Worm (Caenorhabditis elegans) whole organism, late embryonic: ENCODE measurements around the gene F22H10.1.

ENCODE experiments used
- C08G9.2 ChIP-seq: sonication (generic microtip); optimal IDR thresholded peaks from 2 replicates; lab custom pipeline; 2016; ENCODE audit warnings: mild to moderate bottlenecking, missing genetic modification characterization, moderate library complexity, missing compliant biosample characterization
- C38D4.7 ChIP-seq: fragments of 200-800 bp; sonication (Bioruptor generic); optimal IDR thresholded peaks from 2 replicates; lab custom pipeline; 2018; ENCODE audit warnings: mild to moderate bottlenecking, missing genetic modification characterization, moderate library complexity, missing compliant biosample characterization
- F13H6.1 ChIP-seq: sonication (generic microtip); optimal IDR thresholded peaks from 2 replicates; lab custom pipeline; 2016; ENCODE audit warnings: missing genetic modification characterization, missing compliant biosample characterization
- K09A11.1 ChIP-seq: sonication (generic microtip); optimal IDR thresholded peaks from 2 replicates; lab custom pipeline; 2017; ENCODE audit warnings: antibody characterized with exemption, mild to moderate bottlenecking, missing genetic modification characterization, missing compliant biosample characterization; ENCODE audit not compliant: insufficient read depth
- T23F11.4 ChIP-seq: fragments of 200-800 bp; sonication (Bioruptor generic); optimal IDR thresholded peaks from 2 replicates; lab custom pipeline; 2018; ENCODE audit warnings: mild to moderate bottlenecking, missing genetic modification characterization, missing compliant biosample characterization
- Y22D7AL.16 ChIP-seq: sonication (generic microtip); optimal IDR thresholded peaks from 2 replicates; lab custom pipeline; 2016; ENCODE audit warnings: missing genetic modification characterization, missing compliant biosample characterization
- ceh-18 ChIP-seq: sonication (generic microtip); optimal IDR thresholded peaks from 2 replicates; lab custom pipeline; 2016; ENCODE audit warnings: missing genetic modification characterization, missing compliant biosample characterization
- ceh-2 ChIP-seq: sonication (generic microtip); optimal IDR thresholded peaks from 2 replicates; lab custom pipeline; 2016; ENCODE audit warnings: missing genotype, missing genetic modification characterization, missing compliant biosample characterization
- ceh-22 ChIP-seq: sonication (generic microtip); optimal IDR thresholded peaks from 2 replicates; lab custom pipeline; 2017; ENCODE audit warnings: missing biosample characterization, missing genetic modification characterization
- ceh-24 ChIP-seq: sonication (generic microtip); optimal IDR thresholded peaks from 2 replicates; lab custom pipeline; 2016; ENCODE audit warnings: mild to moderate bottlenecking, missing genetic modification characterization, missing compliant biosample characterization
- ceh-30 ChIP-seq: fragments of 150-350 bp; optimal IDR thresholded peaks from 2 replicates; lab custom pipeline; 2014; ENCODE audit warnings: missing biosample characterization, missing genetic modification characterization
- ceh-48 ChIP-seq: sonication (generic microtip); optimal IDR thresholded peaks from 2 replicates; lab custom pipeline; 2016; ENCODE audit warnings: missing genetic modification characterization, inconsistent platforms, missing compliant biosample characterization
- ceh-6 ChIP-seq: fragments of 200-800 bp; sonication (Bioruptor generic); optimal IDR thresholded peaks from 2 replicates; lab custom pipeline; 2018; ENCODE audit warnings: mild to moderate bottlenecking, missing genetic modification characterization, missing compliant biosample characterization
- ceh-9 ChIP-seq: sonication (generic microtip); optimal IDR thresholded peaks from 2 replicates; lab custom pipeline; 2016; ENCODE audit warnings: mild to moderate bottlenecking, missing genetic modification characterization, inconsistent platforms, missing compliant biosample characterization
- che-1 ChIP-seq: sonication (generic microtip); optimal IDR thresholded peaks from 2 replicates; lab custom pipeline; 2016; ENCODE audit warnings: mild to moderate bottlenecking, missing genetic modification characterization, missing compliant biosample characterization
- ets-4 ChIP-seq: sonication (generic microtip); optimal IDR thresholded peaks from 2 replicates; lab custom pipeline; 2016; ENCODE audit warnings: missing genetic modification characterization, missing compliant biosample characterization
- fkh-10 ChIP-seq: fragments of 150-350 bp; optimal IDR thresholded peaks from 2 replicates; lab custom pipeline; 2014; ENCODE audit warnings: missing biosample characterization, missing genetic modification reagents, missing genetic modification characterization
- fkh-6 ChIP-seq: sonication (generic microtip); optimal IDR thresholded peaks from 2 replicates; lab custom pipeline; 2016; ENCODE audit warnings: missing genetic modification characterization, missing compliant biosample characterization
- hlh-13 ChIP-seq: fragments of 200-800 bp; sonication (Bioruptor generic); optimal IDR thresholded peaks from 2 replicates; lab custom pipeline; 2018; ENCODE audit warnings: mild to moderate bottlenecking, missing genetic modification characterization, missing compliant biosample characterization
- hlh-15 ChIP-seq: sonication (generic microtip); optimal IDR thresholded peaks from 2 replicates; lab custom pipeline; 2016; ENCODE audit warnings: missing genetic modification characterization, missing compliant biosample characterization
- hlh-6 ChIP-seq: sonication (generic microtip); optimal IDR thresholded peaks from 2 replicates; lab custom pipeline; 2016; ENCODE audit warnings: missing genotype, missing genetic modification characterization, missing compliant biosample characterization
- hlh-8 ChIP-seq: sonication (generic microtip); optimal IDR thresholded peaks from 2 replicates; lab custom pipeline; 2016; ENCODE audit warnings: missing genotype, missing genetic modification characterization, missing compliant biosample characterization
- lin-11 ChIP-seq: fragments of 200-800 bp; sonication (Bioruptor generic); optimal IDR thresholded peaks from 2 replicates; lab custom pipeline; 2018; ENCODE audit warnings: mild to moderate bottlenecking, missing genetic modification characterization, missing compliant biosample characterization
- madf-2 ChIP-seq: sonication (generic microtip); optimal IDR thresholded peaks from 2 replicates; lab custom pipeline; 2017; ENCODE audit warnings: missing genetic modification characterization, missing compliant biosample characterization
- nhr-11 ChIP-seq: fragments of 150-350 bp; optimal IDR thresholded peaks from 2 replicates; lab custom pipeline; 2014; ENCODE audit warnings: missing biosample characterization, missing genetic modification characterization
- pag-3 ChIP-seq: sonication (generic microtip); optimal IDR thresholded peaks from 2 replicates; lab custom pipeline; 2016; ENCODE audit warnings: missing compliant biosample characterization, missing genetic modification characterization, borderline replicate concordance
- pha-4 ChIP-seq: fragments of 150-350 bp; optimal IDR thresholded peaks from 2 replicates; lab custom pipeline; 2018; ENCODE audit warnings: missing biosample characterization, missing genetic modification reagents, missing genetic modification characterization
- pqm-1 ChIP-seq: sonication (generic microtip); optimal IDR thresholded peaks from 2 replicates; lab custom pipeline; 2016; ENCODE audit warnings: missing genetic modification characterization, missing compliant biosample characterization
- pros-1 ChIP-seq: fragments of 150-350 bp; optimal IDR thresholded peaks from 2 replicates; lab custom pipeline; 2014; ENCODE audit warnings: missing biosample characterization, missing genetic modification reagents, missing genetic modification characterization
- rnt-1 ChIP-seq: sonication (generic microtip); optimal IDR thresholded peaks from 2 replicates; lab custom pipeline; 2016; ENCODE audit warnings: missing genetic modification characterization, missing compliant biosample characterization
- sox-2 ChIP-seq: fragments of 200-800 bp; sonication (Bioruptor generic); IDR thresholded peaks from 2 replicates; pipeline ENCODE4 v1.3.6; 2022; ENCODE audit warnings: missing genetic modification reagents, missing genetic modification characterization, missing compliant biosample characterization
- ttx-3 ChIP-seq: sonication (generic microtip); optimal IDR thresholded peaks from 2 replicates; lab custom pipeline; 2016; ENCODE audit warnings: missing genetic modification reagents, missing genetic modification characterization, missing compliant biosample characterization
- unc-42 ChIP-seq: sonication (generic microtip); optimal IDR thresholded peaks from 2 replicates; lab custom pipeline; 2016; ENCODE audit warnings: missing genotype, missing genetic modification characterization, missing compliant biosample characterization
- unc-86 ChIP-seq: sonication (generic microtip); optimal IDR thresholded peaks from 2 replicates; lab custom pipeline; 2016; ENCODE audit warnings: missing genetic modification characterization, missing compliant biosample characterization
- ztf-16 ChIP-seq: sonication (generic microtip); optimal IDR thresholded peaks from 2 replicates; lab custom pipeline; 2017; ENCODE audit warnings: missing genetic modification characterization, missing compliant biosample characterization

Gene F22H10.1

ce11 chrX:16674632-16675031, 27.6 kb upstream of the F22H10.1 start, which contains the start of gene tag-343:
tag-343 (minus strand) TSS chrX:16674732.
- TF ChIP-seq sox-2 (no peak), che-1 (tag; lab: Kevin White, UChicago) (no peak), T23F11.4 (GFP tag; lab: Kevin White, UChicago) (no peak), ceh-2 (tag; lab: Kevin White, UChicago) (no peak), pag-3 (no peak), hlh-15 (tag; lab: Kevin White, UChicago) (no peak), ceh-18 (tag; lab: Kevin White, UChicago) (no peak), hlh-13 (GFP tag; lab: Kevin White, UChicago) (no peak), pqm-1 (tag; lab: Kevin White, UChicago) (no peak)

- TF ChIP-seq pha-4 (tag; lab: Kevin White, UChicago) (no peak), ceh-2 (tag; lab: Kevin White, UChicago) (no peak), fkh-6 (no peak), nhr-11 (tag; lab: Kevin White, UChicago) (no peak), rnt-1 (tag; lab: Kevin White, UChicago) (no peak), madf-2 (tag; lab: Kevin White, UChicago) (no peak), pros-1 (tag; lab: Kevin White, UChicago) (no peak), ceh-24 (tag; lab: Kevin White, UChicago) (no peak), T23F11.4 (GFP tag; lab: Kevin White, UChicago) (no peak), unc-86 (tag; lab: Kevin White, UChicago) (no peak), lin-11 (tag; lab: Kevin White, UChicago) (no peak), ets-4 (no peak), ceh-9 (tag; lab: Kevin White, UChicago) (no peak), ceh-6 (GFP tag; lab: Kevin White, UChicago) (no peak), fkh-10 (GFP tag; lab: Kevin White, UChicago) (no peak)
Measured at ce11 chrX:16675712-16676111, 26.5 kb upstream of the F22H10.1 start.

ce11 chrX:16677672-16678071, 24.6 kb upstream of the F22H10.1 start, which contains the start of gene F22H10.3:
F22H10.3 (minus strand) TSS chrX:16677707.
- TF ChIP-seq lin-11 (tag; lab: Kevin White, UChicago) (no peak), Y22D7AL.16 (no peak), ttx-3 (no peak), hlh-6 (tag; lab: Kevin White, UChicago) (no peak), fkh-6 (no peak), pros-1 (tag; lab: Kevin White, UChicago) (no peak), ceh-22 (tag; lab: Kevin White, UChicago) (no peak), K09A11.1 (tag; lab: Kevin White, UChicago) (no peak), C08G9.2 (tag; lab: Kevin White, UChicago) (no peak), ztf-16 (tag; lab: Kevin White, UChicago) (no peak)

ce11 chrX:16678097-16678496, 24.1 kb upstream of the F22H10.1 start:
- TF ChIP-seq ceh-48 (tag; lab: Kevin White, UChicago) = no peak
- no peak for TF ChIP-seq pros-1 (tag; lab: Kevin White, UChicago)
- no peak for TF ChIP-seq F13H6.1 (tag; lab: Kevin White, UChicago)
- TF ChIP-seq lin-11 (tag; lab: Kevin White, UChicago) = no peak
- no peak for TF ChIP-seq unc-42 (tag; lab: Kevin White, UChicago)
- no peak for TF ChIP-seq ceh-6 (GFP tag; lab: Kevin White, UChicago)
- no peak for TF ChIP-seq ceh-30 (tag; lab: Kevin White, UChicago)
- no peak for TF ChIP-seq che-1 (tag; lab: Kevin White, UChicago)
- TF ChIP-seq ceh-2 (tag; lab: Kevin White, UChicago) = no peak
- TF ChIP-seq T23F11.4 (GFP tag; lab: Kevin White, UChicago) = no peak
- no peak for TF ChIP-seq C38D4.7 (GFP tag; lab: Kevin White, UChicago)
- TF ChIP-seq hlh-8 = no peak
